Worm (Caenorhabditis elegans) whole organism, L4 larva: Measurements from ENCODE around the gene F58E2.5.

Experiments
- D1046.2 ChIP-seq: fragments of 200-800 bp; sonication (Bioruptor generic); IDR thresholded peaks from 2 replicates; pipeline ENCODE4 v1.3.6; 2022; ENCODE audit warnings: missing genetic modification characterization, missing compliant biosample characterization
- F10B5.3 ChIP-seq: sonication (generic microtip); optimal IDR thresholded peaks from 2 replicates; lab custom pipeline; 2016; ENCODE audit warnings: mild to moderate bottlenecking, missing genetic modification characterization, missing compliant biosample characterization
- F26F4.8 ChIP-seq: fragments of 200-800 bp; sonication (Bioruptor generic); conservative IDR thresholded peaks from 2 replicates; pipeline ENCODE4 v1.3.6; 2022; ENCODE audit warnings: missing genetic modification characterization, missing compliant biosample characterization
- F49E8.2 ChIP-seq: sonication (generic microtip); optimal IDR thresholded peaks from 2 replicates; lab custom pipeline; 2016; ENCODE audit warnings: missing compliant biosample characterization, mild to moderate bottlenecking, missing genetic modification characterization, borderline replicate concordance
- T20F7.1 ChIP-seq: fragments of 200-800 bp; sonication (Bioruptor generic); optimal IDR thresholded peaks from 2 replicates; lab custom pipeline; 2018; ENCODE audit warnings: mild to moderate bottlenecking, missing genetic modification characterization, missing compliant biosample characterization
- Y48G9A.11 ChIP-seq: fragments of 200-800 bp; sonication (Bioruptor generic); IDR thresholded peaks from 2 replicates; pipeline ENCODE4 v1.3.6; 2022; ENCODE audit warnings: missing genetic modification reagents, missing genetic modification characterization, missing compliant biosample characterization
- ZK337.2 ChIP-seq: fragments of 200-800 bp; sonication (Bioruptor generic); IDR thresholded peaks from 2 replicates; pipeline ENCODE4 v1.3.6; 2022; ENCODE audit warnings: missing genetic modification reagents, missing genetic modification characterization, missing compliant biosample characterization
- aha-1 ChIP-seq: fragments of 150-350 bp; peaks from one replicate; lab custom pipeline; 2014; ENCODE audit warnings: missing biosample characterization, missing genetic modification characterization
- ces-1 ChIP-seq: fragments of 150-350 bp; sonication (generic microtip); optimal IDR thresholded peaks from 4 replicates; lab custom pipeline; 2014; ENCODE audit warnings: missing biosample characterization, missing genetic modification reagents, missing genetic modification characterization
- dmd-8 ChIP-seq: fragments of 200-800 bp; sonication (Bioruptor generic); IDR thresholded peaks from 2 replicates; pipeline ENCODE4 v1.3.6; 2022; ENCODE audit warnings: missing genetic modification characterization, missing compliant biosample characterization
- dmd-9 ChIP-seq: fragments of 200-800 bp; sonication (Bioruptor generic); IDR thresholded peaks from 2 replicates; pipeline ENCODE4 v1.3.6; 2022; ENCODE audit warnings: missing genetic modification reagents, missing genetic modification characterization, missing compliant biosample characterization
- egl-27 ChIP-seq: sonication (generic microtip); optimal IDR thresholded peaks from 3 replicates; lab custom pipeline; 2017; ENCODE audit warnings: missing biosample characterization, missing genetic modification reagents, missing genetic modification characterization
- fos-1 ChIP-seq: fragments of 150-350 bp; optimal IDR thresholded peaks from 2 replicates; lab custom pipeline; 2014; ENCODE audit warnings: missing biosample characterization, missing genetic modification characterization
- gei-8 ChIP-seq: fragments of 200-800 bp; sonication (Bioruptor generic); optimal IDR thresholded peaks from 2 replicates; lab custom pipeline; 2018; ENCODE audit warnings: mild to moderate bottlenecking, missing genetic modification characterization, missing compliant biosample characterization
- hif-1 ChIP-seq, 2 experiments: sonication (generic microtip); optimal IDR thresholded peaks; 2 replicates each; lab custom pipeline; 2016 to 2017; ENCODE audit warnings: missing compliant biosample characterization in 2 of 2, missing genetic modification characterization in 2 of 2, missing genetic modification reagents in 2 of 2, missing genotype in 2 of 2, mild to moderate bottlenecking in 1 of 2
- jun-1 ChIP-seq: fragments of 150-350 bp; optimal IDR thresholded peaks from 2 replicates; lab custom pipeline; 2014; ENCODE audit warnings: missing biosample characterization, missing genetic modification reagents, missing genetic modification characterization
- lin-38 ChIP-seq: fragments of 200-800 bp; sonication (Bioruptor generic); IDR thresholded peaks from 2 replicates; pipeline ENCODE4 v1.3.6; 2022; ENCODE audit warnings: missing genetic modification reagents, missing genetic modification characterization, missing compliant biosample characterization
- lir-3 ChIP-seq: sonication (generic microtip); optimal IDR thresholded peaks from 2 replicates; lab custom pipeline; 2016; ENCODE audit warnings: mild to moderate bottlenecking, missing genetic modification characterization, missing compliant biosample characterization
- mdl-1 ChIP-seq, 2 experiments: fragments of 150-350 bp in 1 of 2; sonication (generic microtip) in 1 of 2; optimal IDR thresholded peaks; 2 replicates each; lab custom pipeline; 2014 to 2017; ENCODE audit warnings: missing biosample characterization in 2 of 2, missing genetic modification characterization in 2 of 2
- mep-1 ChIP-seq: fragments of 150-350 bp; sonication (generic microtip); optimal IDR thresholded peaks from 3 replicates; lab custom pipeline; 2014; ENCODE audit warnings: missing biosample characterization, missing genetic modification characterization
- mes-2 ChIP-seq: sonication (generic microtip); optimal IDR thresholded peaks from 2 replicates; lab custom pipeline; 2016; ENCODE audit warnings: missing genotype, mild to moderate bottlenecking, missing genetic modification characterization, missing compliant biosample characterization; ENCODE audit not compliant: poor library complexity, severe bottlenecking
- nhr-102 ChIP-seq: sonication (generic microtip); optimal IDR thresholded peaks from 2 replicates; lab custom pipeline; 2016; ENCODE audit warnings: mild to moderate bottlenecking, missing genetic modification characterization, moderate library complexity, missing compliant biosample characterization
- nhr-25 ChIP-seq: sonication (generic microtip); optimal IDR thresholded peaks from 2 replicates; lab custom pipeline; 2017; ENCODE audit warnings: missing genetic modification characterization, mild to moderate bottlenecking, missing compliant biosample characterization, antibody characterized with exemption, moderate library complexity, borderline replicate concordance; ENCODE audit not compliant: insufficient read depth
- nhr-28 ChIP-seq: fragments of 150-350 bp; optimal IDR thresholded peaks from 2 replicates; lab custom pipeline; 2014; ENCODE audit warnings: missing biosample characterization, missing genetic modification characterization
- nhr-41 ChIP-seq: fragments of 200-800 bp; sonication (Bioruptor generic); IDR thresholded peaks from 2 replicates; pipeline ENCODE4 v1.3.6; 2022; ENCODE audit warnings: missing genetic modification reagents, missing genetic modification characterization, missing compliant biosample characterization
- nhr-42 ChIP-seq: fragments of 200-800 bp; sonication (Bioruptor generic); IDR thresholded peaks from 2 replicates; pipeline ENCODE4 v1.3.6; 2022; ENCODE audit warnings: missing genetic modification characterization, missing compliant biosample characterization
- nhr-6 ChIP-seq: fragments of 150-350 bp; optimal IDR thresholded peaks from 2 replicates; lab custom pipeline; 2014; ENCODE audit warnings: missing biosample characterization, missing genetic modification characterization
- nhr-76 ChIP-seq: fragments of 150-350 bp; optimal IDR thresholded peaks from 2 replicates; lab custom pipeline; 2014; ENCODE audit warnings: missing biosample characterization, missing genetic modification characterization
- pha-4 ChIP-seq, 2 experiments: fragments of 150-350 bp in 1 of 2; fragments of 200-800 bp in 1 of 2; sonication (Bioruptor generic) in 1 of 2; IDR thresholded peaks in 1 of 2; optimal IDR thresholded peaks in 1 of 2; 2 replicates each; pipeline versions ENCODE4 v1.3.6 to Lab custom; 2014 to 2022; ENCODE audit warnings: missing genetic modification characterization in 2 of 2, missing genetic modification reagents in 2 of 2, missing biosample characterization in 1 of 2, missing compliant biosample characterization in 1 of 2
- pqm-1 ChIP-seq: sonication (generic microtip); optimal IDR thresholded peaks from 2 replicates; lab custom pipeline; 2017; ENCODE audit warnings: missing biosample characterization, missing genetic modification characterization
- sdz-12 ChIP-seq: fragments of 200-800 bp; sonication (Bioruptor generic); optimal IDR thresholded peaks from 2 replicates; lab custom pipeline; 2018; ENCODE audit warnings: mild to moderate bottlenecking, missing genetic modification characterization, missing compliant biosample characterization
- set-16 ChIP-seq: fragments of 200-800 bp; sonication (Bioruptor generic); IDR thresholded peaks from 2 replicates; pipeline ENCODE4 v1.3.6; 2022; ENCODE audit warnings: missing genetic modification reagents, missing genetic modification characterization, missing compliant biosample characterization
- spr-3 ChIP-seq: fragments of 200-800 bp; sonication (Bioruptor generic); optimal IDR thresholded peaks from 2 replicates; lab custom pipeline; 2018; ENCODE audit warnings: mild to moderate bottlenecking, missing genetic modification characterization, missing compliant biosample characterization
- tra-1 ChIP-seq: fragments of 200-800 bp; sonication (Bioruptor generic); IDR thresholded peaks from 2 replicates; pipeline ENCODE4 v1.3.6; 2022; ENCODE audit warnings: missing genetic modification reagents, missing genetic modification characterization, missing compliant biosample characterization
- unc-62 ChIP-seq, 3 experiments: fragments of 150-350 bp in 1 of 3; sonication (generic microtip); optimal IDR thresholded peaks in 2 of 3; peaks in 1 of 3; 1 replicate in 1 of 3; 2 replicates in 2 of 3; lab custom pipeline; 2014 to 2017; ENCODE audit warnings: missing biosample characterization in 3 of 3, missing genetic modification characterization in 3 of 3, missing genetic modification reagents in 3 of 3, missing genotype in 1 of 3
- vab-7 ChIP-seq: fragments of 200-800 bp; sonication (Bioruptor generic); IDR thresholded peaks from 2 replicates; pipeline ENCODE4 v1.3.6; 2022; ENCODE audit warnings: missing genetic modification reagents, missing genetic modification characterization, missing compliant biosample characterization
- zag-1 ChIP-seq: fragments of 150-350 bp; optimal IDR thresholded peaks from 2 replicates; lab custom pipeline; 2014; ENCODE audit warnings: missing biosample characterization, missing genetic modification characterization
- zfp-2 ChIP-seq: sonication (generic microtip); optimal IDR thresholded peaks from 2 replicates; lab custom pipeline; 2016; ENCODE audit warnings: mild to moderate bottlenecking, missing genetic modification characterization, missing compliant biosample characterization
- zfp-3 ChIP-seq: fragments of 200-800 bp; sonication (Bioruptor generic); conservative IDR thresholded peaks from 2 replicates; pipeline ENCODE4 v1.3.6; 2022; ENCODE audit warnings: missing genetic modification reagents, missing genetic modification characterization, missing compliant biosample characterization
- ztf-11 ChIP-seq: fragments of 150-350 bp; optimal IDR thresholded peaks from 2 replicates; lab custom pipeline; 2014; ENCODE audit warnings: missing biosample characterization, missing genetic modification characterization
- ztf-7 ChIP-seq: fragments of 150-350 bp; optimal IDR thresholded peaks from 2 replicates; lab custom pipeline; 2014; ENCODE audit warnings: missing biosample characterization, missing genetic modification characterization

F58E2.5 gene

ce11 chrIV:3467128-3467527 is 22.4 kb downstream of the F58E2.5 start, which contains the start of gene F58E2.3:
Gene F58E2.3, plus strand, starts transcription at chrIV:3467428.
- TF ChIP-seq nhr-25 (tag; lab: Kevin White, UChicago) (no peak), sdz-12 (no peak), fos-1 (tag; lab: Kevin White, UChicago) (no peak), ZK337.2 (GFP tag; lab: Robert Waterston, UW) (no peak), unc-62 (GFP tag; optimal IDR thresholded peaks at IDR 0.05 in 1 of 2; lab: Kevin White, UChicago) (no peak), unc-62 (tag; optimal IDR thresholded peaks at IDR 0.05; lab: Kevin White, UChicago) (no peak)

DNA sequence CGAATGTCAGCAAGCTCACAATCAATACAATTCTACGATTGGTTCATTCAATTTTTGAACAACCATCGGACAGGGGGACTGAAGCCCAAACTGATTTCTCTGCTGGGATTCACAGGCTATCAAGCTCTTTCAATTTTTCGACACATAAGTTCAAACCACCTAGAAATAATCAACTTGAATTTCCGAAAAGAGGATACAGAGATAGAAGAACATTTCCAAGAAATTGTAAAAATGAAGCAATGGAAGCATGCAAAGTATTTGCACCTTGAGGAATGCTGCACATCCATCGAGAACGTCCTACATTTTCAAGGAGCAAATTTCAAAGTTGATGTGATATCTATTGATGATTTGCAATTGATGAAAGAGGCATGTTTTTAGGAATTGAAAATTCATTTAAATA is 23.0 kb downstream of the F58E2.5 start:
- TF ChIP-seq zfp-2 = no peak
- TF ChIP-seq unc-62 (GFP tag; optimal IDR thresholded peaks at IDR 0.05 in 1 of 2; lab: Kevin White, UChicago) = peak in 1 of 2 experiments; percentile 91
- TF ChIP-seq unc-62 (tag; optimal IDR thresholded peaks at IDR 0.05; lab: Kevin White, UChicago) = no peak

- TF ChIP-seq D1046.2 (GFP tag; lab: Robert Waterston, UW) = no peak
- TF ChIP-seq mep-1 (tag; lab: Kevin White, UChicago) = no peak
- no peak for TF ChIP-seq ces-1
- no peak for TF ChIP-seq nhr-76 (tag; lab: Kevin White, UChicago)
- TF ChIP-seq nhr-102 (tag; lab: Kevin White, UChicago) = no peak
- TF ChIP-seq T20F7.1 (GFP tag; lab: Kevin White, UChicago) = no peak
- TF ChIP-seq jun-1 (tag; lab: Kevin White, UChicago) = no peak
- no peak for TF ChIP-seq pqm-1
- no peak for TF ChIP-seq dmd-8
- no peak for TF ChIP-seq nhr-6
- TF ChIP-seq, all 104 proteins: peak for 0
Measured at ce11 chrIV:3469742-3470141, 25.0 kb downstream of the F58E2.5 start, which contains the start of gene F58E2.2. Gene F58E2.2, plus strand, starts transcription at chrIV:3470042.

DNA sequence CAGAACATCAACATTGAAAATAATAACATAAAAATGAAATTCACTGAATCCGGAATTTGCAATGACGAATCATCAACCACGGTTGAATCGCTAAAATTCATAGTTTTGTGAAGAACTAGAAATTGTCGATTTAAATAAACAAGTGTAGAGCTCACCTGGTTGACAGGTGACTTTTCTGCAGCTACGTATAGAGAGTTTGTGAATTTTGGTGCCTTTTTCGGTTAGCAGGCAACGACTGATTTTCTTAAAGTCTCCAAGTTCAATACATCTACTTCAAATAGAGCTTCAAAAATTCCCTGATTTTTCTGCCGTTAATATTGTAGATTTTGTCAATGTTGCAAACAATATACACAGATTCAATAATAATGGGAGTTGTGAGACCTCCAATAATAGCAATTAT is 32.4 kb downstream of the F58E2.5 start, which contains the start of gene srz-69:
srz-69 (minus strand) TSS at position 101 of the 400 bp plus-strand sequence.
- TF ChIP-seq nhr-28 = no peak
- no peak for TF ChIP-seq mdl-1 (tag; optimal IDR thresholded peaks at IDR 0.05; lab: Kevin White, UChicago)
- TF ChIP-seq lin-38 = no peak
- TF ChIP-seq nhr-102 (tag; lab: Kevin White, UChicago) = no peak
- no peak for TF ChIP-seq ztf-7 (tag; lab: Kevin White, UChicago)
- no peak for TF ChIP-seq nhr-42 (GFP tag; lab: Robert Waterston, UW)
- TF ChIP-seq mes-2 = no peak
- no peak for TF ChIP-seq spr-3
- TF ChIP-seq F49E8.2 (tag; lab: Kevin White, UChicago) = no peak
- TF ChIP-seq dmd-9 (GFP tag; lab: Robert Waterston, UW) = no peak
- TF ChIP-seq ZK337.2 (GFP tag; lab: Robert Waterston, UW) = no peak
- no peak for TF ChIP-seq tra-1
- no peak for TF ChIP-seq jun-1 (tag; lab: Kevin White, UChicago)
- no peak for TF ChIP-seq pqm-1
- no peak for TF ChIP-seq Y48G9A.11 (GFP tag; lab: Robert Waterston, UW)

ce11 chrIV:3478911-3479385 is 34.2 kb downstream of the F58E2.5 start, which contains the start of the genes srz-70 and C09G12.5:
Gene srz-70, minus strand, starts transcription at chrIV:3479011.
Gene C09G12.5, plus strand, starts transcription at chrIV:3479335.
- TF ChIP-seq set-16 (GFP tag; lab: Robert Waterston, UW) (no peak), pha-4 (GFP tag; IDR thresholded peaks at IDR 0.05; lab: Robert Waterston, UW) (no peak), pha-4 (tag; optimal IDR thresholded peaks at IDR 0.05; lab: Kevin White, UChicago) (no peak)

DNA sequence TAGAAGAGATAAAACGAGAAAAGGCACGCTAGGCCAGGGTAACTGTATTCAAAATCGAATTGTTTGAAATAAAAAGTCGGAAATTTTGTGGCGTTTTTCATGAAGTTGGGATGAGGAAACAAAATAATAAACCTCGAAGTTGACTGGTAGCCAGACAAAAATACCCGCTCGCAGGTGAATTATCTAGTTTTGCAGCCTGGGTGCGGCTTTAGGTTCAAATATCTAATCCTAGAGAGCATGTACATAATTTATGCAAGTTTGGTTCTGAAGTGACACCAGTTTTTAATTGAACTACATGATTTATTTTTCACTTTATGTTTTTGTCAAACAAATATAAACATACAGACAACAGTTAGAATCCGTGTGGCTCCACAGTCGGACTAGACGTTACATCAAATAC is 37.0 kb downstream of the F58E2.5 start, which contains the start of gene srz-37:
srz-37 (minus strand) TSS at position 101 of the 400 bp plus-strand sequence.
- TF ChIP-seq egl-27 (tag; lab: Kevin White, UChicago) (no peak), zag-1 (no peak), nhr-41 (GFP tag; lab: Robert Waterston, UW) (no peak), lin-38 (no peak), aha-1 (tag; lab: Kevin White, UChicago) (no peak), vab-7 (GFP tag; lab: Robert Waterston, UW) (no peak), ztf-11 (tag; lab: Kevin White, UChicago) (no peak), F26F4.8 (no peak), pha-4 (GFP tag; IDR thresholded peaks at IDR 0.05; lab: Robert Waterston, UW) (no peak), pha-4 (tag; optimal IDR thresholded peaks at IDR 0.05; lab: Kevin White, UChicago) (no peak), F10B5.3 (tag; lab: Kevin White, UChicago) (no peak), lir-3 (tag; lab: Kevin White, UChicago) (no peak), hif-1 (tag; optimal IDR thresholded peaks at IDR 0.05; lab: Kevin White, UChicago) (no peak), zfp-3 (GFP tag; lab: Robert Waterston, UW) (no peak), gei-8 (GFP tag; lab: Kevin White, UChicago) (no peak)
